Worm (Caenorhabditis elegans) whole organism, midembryonic: ENCODE measurements around the gene srbc-17.

Source experiments
- T22C8.4 ChIP-seq: fragments of 200-800 bp; sonication (Bioruptor generic); IDR thresholded peaks from 2 replicates; pipeline ENCODE4 v1.3.6; 2022; ENCODE audit warnings: missing genetic modification characterization, missing compliant biosample characterization
- flt-1 ChIP-seq: fragments of 200-800 bp; sonication (Bioruptor generic); IDR thresholded peaks from 2 replicates; pipeline ENCODE4 v1.3.6; 2022; ENCODE audit warnings: missing genetic modification characterization, missing compliant biosample characterization
- ref-1 ChIP-seq: fragments of 200-800 bp; sonication (Bioruptor generic); conservative IDR thresholded peaks from 2 replicates; pipeline ENCODE4 v1.3.6; 2022; ENCODE audit warnings: missing genetic modification reagents, missing genetic modification characterization, missing compliant biosample characterization
- ztf-23 ChIP-seq: fragments of 200-800 bp; sonication (Bioruptor generic); IDR thresholded peaks from 2 replicates; pipeline ENCODE4 v1.3.6; 2022; ENCODE audit warnings: missing genetic modification reagents, missing genetic modification characterization, missing compliant biosample characterization
- ztf-29 ChIP-seq: fragments of 200-800 bp; sonication (Bioruptor generic); IDR thresholded peaks from 2 replicates; pipeline ENCODE4 v1.3.6; 2022; ENCODE audit warnings: missing genetic modification reagents, missing genetic modification characterization, missing compliant biosample characterization

DNA sequence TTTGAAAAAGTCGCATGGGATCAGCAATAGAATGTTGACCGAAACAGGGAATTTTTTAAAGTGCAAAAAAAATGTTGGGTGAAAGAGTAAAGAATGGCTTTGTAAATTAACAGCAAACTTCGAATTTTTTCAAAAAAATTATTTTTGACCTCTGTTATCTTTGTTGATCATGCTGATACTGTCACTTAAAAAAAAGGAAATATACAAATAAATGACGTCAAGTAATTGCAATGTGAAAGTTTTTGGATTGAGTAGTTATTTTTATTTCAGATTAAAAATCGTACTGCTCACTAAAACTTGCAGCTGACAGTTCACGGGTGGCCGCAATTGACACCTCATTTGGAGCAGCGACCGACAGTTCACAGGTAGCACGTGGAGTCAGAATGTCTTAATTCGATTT is 26.6 kb upstream of the srbc-17 start, which contains the start of gene C45H4.13:
- TF ChIP-seq ztf-29 (GFP tag; lab: Robert Waterston, UW) (no peak), flt-1 (GFP tag; lab: Robert Waterston, UW) (no peak), T22C8.4 (no peak), ztf-23 (GFP tag; lab: Robert Waterston, UW) (no peak), ref-1 (no peak)
